Worm (Caenorhabditis elegans) whole organism, L1 larva: ENCODE data around the gene E01G4.5.
A peak's percentile ranks its signal among the peaks of the same experiment; 100 is the strongest.

ENCODE experiments used
- alr-1 ChIP-seq: fragments of 200-800 bp; sonication (Bioruptor generic); optimal IDR thresholded peaks from 2 replicates; lab custom pipeline; 2018; ENCODE audit warnings: borderline replicate concordance, mild to moderate bottlenecking, missing genetic modification characterization, missing compliant biosample characterization
- aly-2 ChIP-seq: fragments of 150-350 bp; optimal IDR thresholded peaks from 2 replicates; lab custom pipeline; 2014; ENCODE audit warnings: missing biosample characterization, missing genetic modification characterization
- blmp-1 ChIP-seq: fragments of 150-350 bp; optimal IDR thresholded peaks from 2 replicates; lab custom pipeline; 2014; ENCODE audit warnings: missing biosample characterization, missing genetic modification characterization
- ceh-82 ChIP-seq, 3 experiments: fragments of 150-350 bp in 1 of 3; sonication (generic microtip) in 2 of 3; optimal IDR thresholded peaks; 2 replicates each; lab custom pipeline; 2014 to 2017; ENCODE audit warnings: missing biosample characterization in 3 of 3, missing genetic modification characterization in 3 of 3
- ceh-90 ChIP-seq: sonication (generic microtip); optimal IDR thresholded peaks from 2 replicates; lab custom pipeline; 2016; ENCODE audit warnings: missing genetic modification characterization, missing compliant biosample characterization
- efl-1 ChIP-seq, 4 experiments: fragments of 150-350 bp; optimal IDR thresholded peaks in 3 of 4; peaks in 1 of 4; 1 replicate in 1 of 4; 2 replicates in 3 of 4; lab custom pipeline; 2014; ENCODE audit warnings: missing biosample characterization in 2 of 4, missing genetic modification characterization in 2 of 4, missing genetic modification reagents in 2 of 4
- egl-13 ChIP-seq: sonication (generic microtip); optimal IDR thresholded peaks from 2 replicates; lab custom pipeline; 2016; ENCODE audit warnings: missing genotype, missing genetic modification reagents, missing genetic modification characterization, missing compliant biosample characterization
- ets-5 ChIP-seq: fragments of 200-800 bp; sonication (Bioruptor generic); IDR thresholded peaks from 2 replicates; pipeline ENCODE4 v1.3.6; 2022; ENCODE audit warnings: missing genetic modification characterization, missing compliant biosample characterization
- fos-1 ChIP-seq: fragments of 150-350 bp; optimal IDR thresholded peaks from 2 replicates; lab custom pipeline; 2014; ENCODE audit warnings: missing biosample characterization, missing genetic modification characterization
- lsy-2 ChIP-seq, 2 experiments: fragments of 150-350 bp; optimal IDR thresholded peaks; 2 replicates each; lab custom pipeline; 2014; ENCODE audit warnings: missing biosample characterization in 2 of 2, missing genetic modification characterization in 2 of 2
- nhr-85 ChIP-seq: sonication (generic microtip); peaks from one replicate; lab custom pipeline; 2016; ENCODE audit warnings: missing genetic modification characterization, inconsistent platforms, missing compliant biosample characterization
- snpc-4 ChIP-seq: fragments of 150-350 bp; optimal IDR thresholded peaks from 2 replicates; lab custom pipeline; 2014; ENCODE audit warnings: missing biosample characterization, missing genetic modification characterization
- sox-4 ChIP-seq: sonication (generic microtip); optimal IDR thresholded peaks from 2 replicates; lab custom pipeline; 2016; ENCODE audit warnings: missing genetic modification characterization, missing compliant biosample characterization
- swsn-7 ChIP-seq: sonication (generic microtip); optimal IDR thresholded peaks from 2 replicates; lab custom pipeline; 2016; ENCODE audit warnings: missing genetic modification characterization, missing compliant biosample characterization
- unc-62 ChIP-seq: fragments of 150-350 bp; optimal IDR thresholded peaks from 2 replicates; lab custom pipeline; 2014; ENCODE audit warnings: missing biosample characterization, missing genetic modification reagents, missing genetic modification characterization
- ztf-4 ChIP-seq: fragments of 150-350 bp; optimal IDR thresholded peaks from 2 replicates; lab custom pipeline; 2014; ENCODE audit warnings: missing biosample characterization, missing genetic modification characterization

E01G4.5 gene

ce11 chrII:13521977-13522404 lies 49.8 kb downstream of the E01G4.5 start:
- TF ChIP-seq blmp-1 (tag; lab: Kevin White, UChicago): no peak
- no peak for TF ChIP-seq ets-5
- peak; percentile 92 for TF ChIP-seq snpc-4 (tag; lab: Kevin White, UChicago)
- TF ChIP-seq alr-1 (tag; lab: Kevin White, UChicago): no peak
- no peak for TF ChIP-seq unc-62 (GFP tag; lab: Kevin White, UChicago)
- no peak for TF ChIP-seq lsy-2 (tag; optimal IDR thresholded peaks at IDR 0.05; lab: Kevin White, UChicago)
- no peak for TF ChIP-seq ceh-82 (tag; optimal IDR thresholded peaks at IDR 0.05; lab: Kevin White, UChicago)
- no peak for TF ChIP-seq fos-1 (tag; lab: Kevin White, UChicago)
- no peak for TF ChIP-seq ceh-90 (tag; lab: Kevin White, UChicago)
- peak; percentile 68 for TF ChIP-seq nhr-85 (tag; lab: Kevin White, UChicago)
- TF ChIP-seq swsn-7: no peak
- no peak for TF ChIP-seq ztf-4 (tag; lab: Kevin White, UChicago)
- TF ChIP-seq egl-13 (tag; lab: Kevin White, UChicago): no peak
- no peak for TF ChIP-seq efl-1 (optimal IDR thresholded peaks at IDR 0.05; lab: Kevin White, UChicago)
- TF ChIP-seq efl-1 (GFP tag; optimal IDR thresholded peaks at IDR 0.05 in 1 of 2; lab: Kevin White, UChicago): peak in 1 of 2 experiments; percentile 47
- no peak for TF ChIP-seq aly-2 (tag; lab: Kevin White, UChicago)
- no peak for TF ChIP-seq sox-4 (tag; lab: Kevin White, UChicago)
